Fruit fly (Drosophila melanogaster) whole organism, embryonic: ENCODE data around the gene CG1103.

Experiments
- Atf6 ChIP-seq: fragments of 200-800 bp; sonication (Bioruptor generic); IDR thresholded peaks from 2 replicates; pipeline ENCODE4 v1.3.6; 2022; ENCODE audit warnings: missing biosample characterization, missing genetic modification characterization
- CG10462 ChIP-seq: fragments of 200-800 bp; sonication (Bioruptor generic); optimal IDR thresholded peaks from 2 replicates; lab custom pipeline; 2016; ENCODE audit warnings: missing biosample characterization, missing genetic modification characterization
- CG10959 ChIP-seq: fragments of 200-800 bp; sonication (Bioruptor generic); IDR thresholded peaks from 2 replicates; pipeline ENCODE4 v1.3.6; 2022; ENCODE audit warnings: missing biosample characterization, missing genetic modification characterization
- CG11085 ChIP-seq: fragments of 200-800 bp; sonication (Bioruptor generic); IDR thresholded peaks from 2 replicates; pipeline ENCODE4 v1.3.6; 2022; ENCODE audit warnings: missing biosample characterization, missing genetic modification characterization
- CG13624 ChIP-seq: fragments of 200-800 bp; sonication (Bioruptor generic); optimal IDR thresholded peaks from 2 replicates; lab custom pipeline; 2016; ENCODE audit warnings: missing biosample characterization, missing genetic modification characterization
- CG17829 ChIP-seq: fragments of 200-800 bp; optimal IDR thresholded peaks from 2 replicates; lab custom pipeline; 2019; ENCODE audit warnings: missing biosample characterization, mild to moderate bottlenecking, missing genetic modification characterization, moderate library complexity
- CG18262 ChIP-seq: fragments of 200-800 bp; optimal IDR thresholded peaks from 3 replicates; lab custom pipeline; 2019; ENCODE audit warnings: missing biosample characterization, mild to moderate bottlenecking, missing genetic modification characterization, moderate library complexity
- CG1832 ChIP-seq: fragments of 200-800 bp; sonication (Bioruptor generic); optimal IDR thresholded peaks from 2 replicates; lab custom pipeline; 2017; ENCODE audit warnings: missing biosample characterization, mild to moderate bottlenecking, missing genetic modification characterization, inconsistent platforms
- CG4820 ChIP-seq: fragments of 200-800 bp; sonication (Bioruptor generic); optimal IDR thresholded peaks from 3 replicates; lab custom pipeline; 2016; ENCODE audit warnings: missing biosample characterization, missing genetic modification characterization
- CG5245 ChIP-seq: fragments of 200-800 bp; sonication (Bioruptor generic); optimal IDR thresholded peaks from 3 replicates; lab custom pipeline; 2016; ENCODE audit warnings: missing biosample characterization, missing genetic modification characterization
- CG6683 ChIP-seq: fragments of 200-800 bp; sonication (Bioruptor generic); optimal IDR thresholded peaks from 2 replicates; lab custom pipeline; 2017; ENCODE audit warnings: missing biosample characterization, mild to moderate bottlenecking, missing genetic modification characterization, missing genetic modification reagents
- CG6791 ChIP-seq: fragments of 200-800 bp; sonication (Bioruptor generic); IDR thresholded peaks from 3 replicates; pipeline ENCODE4 v1.3.6; 2022; ENCODE audit warnings: missing biosample characterization, missing genetic modification characterization; ENCODE audit not compliant: partially characterized antibody
- CG7987 ChIP-seq: fragments of 200-800 bp; sonication (Bioruptor generic); optimal IDR thresholded peaks from 2 replicates; lab custom pipeline; 2018; ENCODE audit warnings: missing biosample characterization, mild to moderate bottlenecking, missing genetic modification characterization, moderate library complexity
- CG8281 ChIP-seq: fragments of 200-800 bp; sonication (Bioruptor generic); optimal IDR thresholded peaks from 2 replicates; lab custom pipeline; 2018; ENCODE audit warnings: missing biosample characterization, mild to moderate bottlenecking, missing genetic modification characterization, moderate library complexity
- D ChIP-seq, 2 experiments: fragments of 200-800 bp in 1 of 2; fragments of >200 bp in 1 of 2; sonication (Bioruptor generic) in 1 of 2; optimal IDR thresholded peaks; 2 replicates in 1 of 2; 3 replicates in 1 of 2; lab custom pipeline; 2017; ENCODE audit warnings: mild to moderate bottlenecking in 1 of 2, missing biosample characterization in 1 of 2, missing genetic modification characterization in 1 of 2, missing genetic modification reagents in 1 of 2
- Dbx ChIP-seq: fragments of 200-800 bp; sonication (Bioruptor generic); IDR thresholded peaks from 3 replicates; pipeline ENCODE4 v1.3.6; 2022; ENCODE audit warnings: missing biosample characterization, missing genetic modification characterization
- E2f2 ChIP-seq: fragments of 200-800 bp; sonication (Bioruptor generic); IDR thresholded peaks from 2 replicates; pipeline ENCODE4 v1.3.6; 2022; ENCODE audit warnings: missing biosample characterization, missing genetic modification characterization
- Hr39 ChIP-seq: fragments of >200 bp; optimal IDR thresholded peaks from 2 replicates; lab custom pipeline; 2017
- Med ChIP-seq: fragments of 200-800 bp; sonication (Bioruptor generic); peaks from one replicate; lab custom pipeline; 2016; ENCODE audit warnings: missing biosample characterization, missing genetic modification characterization, mild to moderate bottlenecking, inconsistent platforms, moderate library complexity
- Mes4 ChIP-seq: fragments of 200-800 bp; sonication (Bioruptor generic); optimal IDR thresholded peaks from 2 replicates; lab custom pipeline; 2016; ENCODE audit warnings: missing biosample characterization, missing genetic modification characterization
- NFAT ChIP-seq: fragments of 200-800 bp; sonication (Bioruptor generic); IDR thresholded peaks from 2 replicates; pipeline ENCODE4 v1.3.6; 2022; ENCODE audit warnings: missing biosample characterization, missing genetic modification characterization
- Nf-YB ChIP-seq: fragments of 200-800 bp; sonication (Bioruptor generic); optimal IDR thresholded peaks from 3 replicates; lab custom pipeline; 2019; ENCODE audit warnings: missing biosample characterization, mild to moderate bottlenecking, missing genetic modification characterization, moderate library complexity
- Nf-YC ChIP-seq: fragments of 200-800 bp; optimal IDR thresholded peaks from 3 replicates; lab custom pipeline; 2019; ENCODE audit warnings: missing biosample characterization, mild to moderate bottlenecking, missing genetic modification characterization, moderate library complexity
- Ptx1 ChIP-seq: fragments of 200-800 bp; sonication (Bioruptor generic); IDR thresholded peaks from 2 replicates; pipeline ENCODE4 v1.3.6; 2022; ENCODE audit warnings: missing biosample characterization, missing genetic modification characterization
- Sox102F ChIP-seq: fragments of 200-800 bp; sonication (Bioruptor generic); optimal IDR thresholded peaks from 2 replicates; lab custom pipeline; 2018; ENCODE audit warnings: missing biosample characterization, mild to moderate bottlenecking, missing genetic modification characterization, moderate library complexity
- Sry-δ ChIP-seq: fragments of 200-800 bp; sonication (Bioruptor generic); optimal IDR thresholded peaks from 2 replicates; lab custom pipeline; 2016; ENCODE audit warnings: missing biosample characterization, missing genetic modification characterization
- ash1 ChIP-seq: fragments of 200-800 bp; sonication (Bioruptor generic); optimal IDR thresholded peaks from 2 replicates; lab custom pipeline; 2018; ENCODE audit warnings: missing biosample characterization, mild to moderate bottlenecking, missing genetic modification characterization
- ato ChIP-seq: fragments of 200-800 bp; sonication (Bioruptor generic); IDR thresholded peaks from 2 replicates; pipeline ENCODE4 v1.3.6; 2022; ENCODE audit warnings: missing biosample characterization, missing genetic modification characterization; ENCODE audit not compliant: partially characterized antibody
- cato ChIP-seq: fragments of 200-800 bp; sonication (Bioruptor generic); optimal IDR thresholded peaks from 2 replicates; lab custom pipeline; 2016; ENCODE audit warnings: missing biosample characterization, missing genetic modification characterization, borderline replicate concordance
- cg ChIP-seq: fragments of 200-800 bp; sonication (Bioruptor generic); optimal IDR thresholded peaks from 3 replicates; lab custom pipeline; 2019; ENCODE audit warnings: missing biosample characterization, mild to moderate bottlenecking, missing genetic modification characterization, moderate library complexity
- crol ChIP-seq: fragments of 200-800 bp; sonication (Bioruptor generic); IDR thresholded peaks from 2 replicates; pipeline ENCODE4 v1.3.6; 2022; ENCODE audit warnings: missing biosample characterization, missing genetic modification characterization
- dan ChIP-seq: fragments of 200-800 bp; sonication (Bioruptor generic); IDR thresholded peaks from 2 replicates; pipeline ENCODE4 v1.3.6; 2022; ENCODE audit warnings: missing biosample characterization, missing genetic modification characterization
- dmrt11E ChIP-seq: fragments of 200-800 bp; sonication (Bioruptor generic); optimal IDR thresholded peaks from 3 replicates; lab custom pipeline; 2018; ENCODE audit warnings: missing biosample characterization, mild to moderate bottlenecking, missing genetic modification characterization, moderate library complexity
- emc ChIP-seq: fragments of 200-800 bp; sonication (Bioruptor generic); optimal IDR thresholded peaks from 2 replicates; lab custom pipeline; 2016; ENCODE audit warnings: missing biosample characterization, missing genetic modification characterization
- ems ChIP-seq: fragments of 200-800 bp; sonication (Bioruptor generic); optimal IDR thresholded peaks from 3 replicates; lab custom pipeline; 2016; ENCODE audit warnings: missing biosample characterization, missing genetic modification characterization
- insv ChIP-seq, 2 experiments: fragments of 200-800 bp; sonication (Bioruptor generic); optimal IDR thresholded peaks; 3 replicates each; lab custom pipeline; 2016 to 2018; ENCODE audit warnings: missing biosample characterization in 2 of 2, missing genetic modification characterization in 2 of 2
- mld ChIP-seq: fragments of 200-800 bp; sonication (Bioruptor generic); IDR thresholded peaks from 3 replicates; pipeline ENCODE4 v1.3.6; 2022; ENCODE audit warnings: missing biosample characterization, missing genetic modification characterization; ENCODE audit not compliant: partially characterized antibody
- pros ChIP-seq: fragments of 200-800 bp; sonication (Bioruptor generic); optimal IDR thresholded peaks from 3 replicates; lab custom pipeline; 2019; ENCODE audit warnings: missing biosample characterization, mild to moderate bottlenecking, missing genetic modification characterization, moderate library complexity
- salm ChIP-seq: fragments of 200-800 bp; sonication (Bioruptor generic); optimal IDR thresholded peaks from 2 replicates; lab custom pipeline; 2018; ENCODE audit warnings: missing biosample characterization, mild to moderate bottlenecking, missing genetic modification characterization
- seq ChIP-seq: fragments of 200-800 bp; sonication (Bioruptor generic); IDR thresholded peaks from 2 replicates; pipeline ENCODE4 v1.3.6; 2022; ENCODE audit warnings: missing biosample characterization, missing genetic modification characterization
- sisA ChIP-seq: fragments of 200-800 bp; sonication (Bioruptor generic); IDR thresholded peaks from 2 replicates; pipeline ENCODE4 v1.3.6; 2022; ENCODE audit warnings: missing biosample characterization, missing genetic modification characterization
- slp2 ChIP-seq: fragments of 200-800 bp; sonication (Bioruptor generic); optimal IDR thresholded peaks from 2 replicates; lab custom pipeline; 2016; ENCODE audit warnings: missing biosample characterization, missing genetic modification characterization
- stc ChIP-seq: fragments of 200-800 bp; sonication (Bioruptor generic); IDR thresholded peaks from 2 replicates; pipeline ENCODE4 v1.3.6; 2022; ENCODE audit warnings: missing biosample characterization, missing genetic modification characterization
- tup ChIP-seq: fragments of 200-800 bp; sonication (Bioruptor generic); optimal IDR thresholded peaks from 2 replicates; lab custom pipeline; 2016; ENCODE audit warnings: missing biosample characterization, mild to moderate bottlenecking, missing genetic modification characterization, moderate library complexity
- wor ChIP-seq: fragments of 200-800 bp; sonication (Bioruptor generic); IDR thresholded peaks from 2 replicates; pipeline ENCODE4 v1.3.6; 2022; ENCODE audit warnings: missing biosample characterization, missing genetic modification characterization
- zen ChIP-seq: fragments of 200-800 bp; sonication (Bioruptor generic); optimal IDR thresholded peaks from 3 replicates; lab custom pipeline; 2018; ENCODE audit warnings: missing biosample characterization, mild to moderate bottlenecking, missing genetic modification characterization, moderate library complexity

The CG1103 gene

DNA sequence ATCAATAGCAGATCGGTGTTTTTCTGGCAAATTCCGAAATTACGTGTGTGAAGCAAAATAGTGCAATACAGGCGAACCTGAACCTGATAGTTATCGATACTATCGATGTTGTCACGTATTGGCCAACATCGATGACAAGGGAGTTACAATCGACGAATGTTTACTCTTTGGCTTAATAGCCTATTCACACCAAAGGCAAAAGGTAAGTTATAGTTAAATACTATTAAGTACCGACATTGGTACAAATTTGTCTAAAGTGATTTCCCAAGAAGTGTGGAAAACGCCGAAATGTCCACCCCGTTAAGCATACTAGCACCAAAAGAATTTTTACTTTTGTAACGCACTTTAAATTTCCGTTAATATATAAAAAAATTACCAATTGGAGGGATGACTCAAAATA lies 3.6 kb upstream of the CG1103 start, which contains the start of gene CG9776 (continued):
- TF ChIP-seq salm (tag; lab: Kevin White, UChicago) (no peak), crol (GFP tag; lab: Robert Waterston, UW) (no peak), tup (GFP tag; lab: Kevin White, UChicago) (peak; percentile 19), Ptx1 (GFP tag; lab: Robert Waterston, UW) (peak; percentile 58), mld (GFP tag; lab: Robert Waterston, UW) (peak; percentile 98), CG6791 (peak; percentile 99), cato (GFP tag; lab: Kevin White, UChicago) (peak; percentile 38), Sry-δ (GFP tag; lab: Kevin White, UChicago) (peak; percentile 89), CG18262 (tag; lab: Kevin White, UChicago) (no peak), CG17829 (peak; percentile 82), CG8281 (no peak), ems (GFP tag; lab: Kevin White, UChicago) (peak; percentile 70), Dbx (GFP tag; lab: Robert Waterston, UW) (peak; percentile 75), Mes4 (GFP tag; lab: Kevin White, UChicago) (no peak)

DNA sequence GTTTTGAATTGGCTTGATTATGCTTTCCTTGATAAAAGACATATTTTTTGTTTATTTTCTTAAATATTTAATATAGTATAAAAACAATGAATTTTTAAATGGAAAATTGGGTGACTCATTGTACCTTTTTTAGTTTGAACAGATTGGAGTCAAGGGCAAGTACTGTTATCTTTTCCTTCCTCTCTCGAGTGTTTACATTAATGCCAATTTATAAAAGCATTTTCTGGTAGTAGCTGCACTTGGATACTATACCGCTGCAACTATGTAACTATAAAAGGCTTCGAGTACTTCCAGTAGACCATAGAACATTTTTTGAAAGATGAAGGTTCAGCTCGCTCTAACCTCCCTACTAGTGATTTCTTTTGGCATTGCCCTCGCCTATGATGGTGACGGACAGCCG lies 2.8 kb upstream of the CG1103 start, which contains the start of gene CG14645:
CG14645 (plus strand) TSS at position 301 of the 400 bp plus-strand sequence.
- TF ChIP-seq CG4820 (GFP tag; lab: Kevin White, UChicago) (no peak), CG5245 (no peak), dan (GFP tag; lab: Robert Waterston, UW) (no peak), CG13624 (GFP tag; lab: Kevin White, UChicago) (no peak), Atf6 (GFP tag; lab: Robert Waterston, UW) (no peak)

DNA sequence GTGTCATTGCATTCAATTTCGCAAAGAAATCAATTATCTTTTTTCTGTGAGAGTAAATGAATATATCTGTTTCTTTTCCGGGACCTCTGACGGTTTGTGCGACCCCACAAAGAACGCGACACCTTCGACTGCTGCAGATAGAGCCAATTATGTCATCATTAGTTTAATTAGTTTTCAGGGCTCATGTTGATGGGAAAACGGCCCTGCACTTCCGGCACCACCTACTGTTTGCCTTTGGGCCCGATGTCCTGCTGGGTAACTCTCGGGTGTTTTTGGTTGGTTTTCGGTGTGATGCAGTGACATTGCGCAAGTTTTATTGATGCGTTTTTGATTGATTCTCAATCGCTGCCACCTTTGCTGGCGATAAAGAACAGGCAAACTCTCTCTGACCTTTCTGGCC lies 2.6 kb downstream of the CG1103 start:
- TF ChIP-seq zen (tag; lab: Kevin White, UChicago) (peak; percentile 81), CG6791 (no peak), D (optimal IDR thresholded peaks at IDR 0.05; lab: Kevin White, UChicago) (peak; percentile 80), D (GFP tag; optimal IDR thresholded peaks at IDR 0.05; lab: Kevin White, UChicago) (no peak)

DNA sequence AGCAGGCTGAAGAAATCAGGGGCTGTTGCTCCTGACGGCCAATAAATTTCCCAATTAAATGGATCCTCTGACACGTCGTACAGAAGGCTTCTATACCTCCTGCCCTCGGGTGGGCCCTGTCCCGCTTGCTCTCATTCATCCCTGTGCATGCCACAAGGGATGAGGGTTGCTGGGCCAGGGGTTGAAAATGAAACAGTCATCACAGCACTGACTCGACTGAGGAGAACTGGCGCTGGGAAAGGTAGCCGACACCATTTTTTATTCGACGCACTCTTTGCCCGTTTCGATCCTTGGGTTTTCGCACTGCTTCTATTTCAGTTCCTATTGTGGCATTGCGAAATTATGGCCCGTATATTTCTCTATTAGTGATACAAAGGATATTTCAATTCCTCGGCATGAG lies 3.6 kb downstream of the CG1103 start:
- TF ChIP-seq emc (GFP tag; lab: Kevin White, UChicago) (no peak), sisA (GFP tag; lab: Robert Waterston, UW) (no peak), zen (tag; lab: Kevin White, UChicago) (peak; percentile 71), ash1 (GFP tag; lab: Kevin White, UChicago) (no peak), Nf-YC (peak; percentile 76), Med (GFP tag; lab: Kevin White, UChicago) (no peak), Hr39 (lab: Kevin White, UChicago) (no peak), dmrt11E (no peak), CG10462 (no peak), ato (GFP tag; lab: Robert Waterston, UW) (no peak), seq (GFP tag; lab: Robert Waterston, UW) (peak; percentile 92), wor (GFP tag; lab: Robert Waterston, UW) (no peak), E2f2 (GFP tag; lab: Robert Waterston, UW) (no peak), CG1832 (GFP tag; lab: Kevin White, UChicago) (peak; percentile 28), NFAT (GFP tag; lab: Robert Waterston, UW) (no peak), D (optimal IDR thresholded peaks at IDR 0.05; lab: Kevin White, UChicago) (peak; percentile 72), D (GFP tag; optimal IDR thresholded peaks at IDR 0.05; lab: Kevin White, UChicago) (no peak), CG7987 (GFP tag; lab: Kevin White, UChicago) (no peak), CG10959 (GFP tag; lab: Robert Waterston, UW) (no peak), Sox102F (GFP tag; lab: Kevin White, UChicago) (no peak), insv (GFP tag; optimal IDR thresholded peaks at IDR 0.05; lab: Kevin White, UChicago) (no peak), Nf-YB (GFP tag; lab: Kevin White, UChicago) (peak; percentile 80), CG11085 (GFP tag; lab: Robert Waterston, UW) (no peak), stc (GFP tag; lab: Robert Waterston, UW) (no peak), pros (GFP tag; lab: Kevin White, UChicago) (peak; percentile 19), cg (GFP tag; lab: Kevin White, UChicago) (peak; percentile 17), slp2 (GFP tag; lab: Kevin White, UChicago) (no peak), CG6683 (GFP tag; lab: Kevin White, UChicago) (no peak)
